Worm (Caenorhabditis elegans) whole organism, L4 larva: ENCODE results near the gene spon-1.
A peak's percentile ranks its signal among the peaks of the same experiment; 100 is the strongest.

Source experiments
- T20F7.1 ChIP-seq: fragments of 200-800 bp; sonication (Bioruptor generic); optimal IDR thresholded peaks from 2 replicates; lab custom pipeline; 2018; ENCODE audit warnings: mild to moderate bottlenecking, missing genetic modification characterization, missing compliant biosample characterization
- Y105C5A.15 ChIP-seq: fragments of 200-800 bp; sonication (Bioruptor generic); IDR thresholded peaks from 2 replicates; pipeline ENCODE4 v1.3.6; 2022; ENCODE audit warnings: missing genetic modification characterization, missing compliant biosample characterization
- Y48G9A.11 ChIP-seq: fragments of 200-800 bp; sonication (Bioruptor generic); IDR thresholded peaks from 2 replicates; pipeline ENCODE4 v1.3.6; 2022; ENCODE audit warnings: missing genetic modification reagents, missing genetic modification characterization, missing compliant biosample characterization
- ZK337.2 ChIP-seq: fragments of 200-800 bp; sonication (Bioruptor generic); IDR thresholded peaks from 2 replicates; pipeline ENCODE4 v1.3.6; 2022; ENCODE audit warnings: missing genetic modification reagents, missing genetic modification characterization, missing compliant biosample characterization
- ama-1 ChIP-seq: fragments of 150-350 bp; optimal IDR thresholded peaks from 2 replicates; lab custom pipeline; 2014; ENCODE audit warnings: inconsistent platforms, mixed read lengths
- attf-4 ChIP-seq: sonication (generic microtip); optimal IDR thresholded peaks from 3 replicates; lab custom pipeline; 2017; ENCODE audit warnings: missing biosample characterization, missing genetic modification characterization
- ceh-20 ChIP-seq: fragments of 200-800 bp; sonication (Bioruptor generic); IDR thresholded peaks from 2 replicates; pipeline ENCODE4 v1.3.6; 2022; ENCODE audit warnings: missing genetic modification reagents, missing genetic modification characterization, missing compliant biosample characterization
- ceh-32 ChIP-seq: sonication (generic microtip); optimal IDR thresholded peaks from 2 replicates; lab custom pipeline; 2016; ENCODE audit warnings: mild to moderate bottlenecking, missing genetic modification characterization, missing compliant biosample characterization; ENCODE audit not compliant: poor library complexity
- ceh-62 ChIP-seq: sonication (generic microtip); optimal IDR thresholded peaks from 2 replicates; lab custom pipeline; 2017; ENCODE audit warnings: missing biosample characterization, missing genetic modification characterization
- cey-2 ChIP-seq: sonication (generic microtip); optimal IDR thresholded peaks from 3 replicates; lab custom pipeline; 2017; ENCODE audit warnings: missing genetic modification characterization, mild to moderate bottlenecking, missing compliant biosample characterization, antibody characterized with exemption, borderline replicate concordance; ENCODE audit not compliant: insufficient read depth
- ctbp-1 ChIP-seq: fragments of 200-800 bp; sonication (Bioruptor generic); IDR thresholded peaks from 2 replicates; pipeline ENCODE4 v1.3.6; 2022; ENCODE audit warnings: missing genetic modification reagents, missing genetic modification characterization, missing compliant biosample characterization
- daf-16 ChIP-seq, 3 experiments: sonication (generic microtip); optimal IDR thresholded peaks; 2 replicates each; lab custom pipeline; 2016 to 2017; ENCODE audit warnings: missing genetic modification characterization in 3 of 3, missing genetic modification reagents in 3 of 3, mild to moderate bottlenecking in 2 of 3, missing compliant biosample characterization in 2 of 3, missing biosample characterization in 1 of 3, moderate library complexity in 1 of 3
- daf-19 ChIP-seq: fragments of 200-800 bp; sonication (Bioruptor generic); conservative IDR thresholded peaks from 2 replicates; pipeline ENCODE4 v1.3.6; 2022; ENCODE audit warnings: missing genetic modification characterization, missing compliant biosample characterization
- daf-8 ChIP-seq: fragments of 200-800 bp; sonication (Bioruptor generic); IDR thresholded peaks from 2 replicates; pipeline ENCODE4 v1.3.6; 2022; ENCODE audit warnings: missing genetic modification characterization, missing compliant biosample characterization
- dmd-6 ChIP-seq: fragments of 200-800 bp; sonication (Bioruptor generic); IDR thresholded peaks from 2 replicates; pipeline ENCODE4 v1.3.6; 2022; ENCODE audit warnings: missing genetic modification reagents, missing genetic modification characterization, missing compliant biosample characterization
- dmd-9 ChIP-seq: fragments of 200-800 bp; sonication (Bioruptor generic); IDR thresholded peaks from 2 replicates; pipeline ENCODE4 v1.3.6; 2022; ENCODE audit warnings: missing genetic modification reagents, missing genetic modification characterization, missing compliant biosample characterization
- dpl-1 ChIP-seq: fragments of 150-350 bp; optimal IDR thresholded peaks from 2 replicates; lab custom pipeline; 2014; ENCODE audit warnings: missing biosample characterization, missing genetic modification reagents, missing genetic modification characterization
- dve-1 ChIP-seq: sonication (generic microtip); optimal IDR thresholded peaks from 2 replicates; lab custom pipeline; 2017; ENCODE audit warnings: antibody characterized with exemption, mild to moderate bottlenecking, missing genetic modification characterization, missing compliant biosample characterization; ENCODE audit not compliant: insufficient read depth
- egl-43 ChIP-seq: fragments of 200-800 bp; sonication (Bioruptor generic); IDR thresholded peaks from 2 replicates; pipeline ENCODE4 v1.3.6; 2022; ENCODE audit warnings: missing genetic modification reagents, missing genetic modification characterization, missing compliant biosample characterization
- gei-8 ChIP-seq: fragments of 200-800 bp; sonication (Bioruptor generic); optimal IDR thresholded peaks from 2 replicates; lab custom pipeline; 2018; ENCODE audit warnings: mild to moderate bottlenecking, missing genetic modification characterization, missing compliant biosample characterization
- hif-1 ChIP-seq, 2 experiments: sonication (generic microtip); optimal IDR thresholded peaks; 2 replicates each; lab custom pipeline; 2016 to 2017; ENCODE audit warnings: missing compliant biosample characterization in 2 of 2, missing genetic modification characterization in 2 of 2, missing genetic modification reagents in 2 of 2, missing genotype in 2 of 2, mild to moderate bottlenecking in 1 of 2
- hlh-11 ChIP-seq: fragments of 200-800 bp; sonication (Bioruptor generic); optimal IDR thresholded peaks from 2 replicates; lab custom pipeline; 2018; ENCODE audit warnings: mild to moderate bottlenecking, missing genetic modification characterization, missing compliant biosample characterization
- hlh-30 ChIP-seq: sonication (generic microtip); optimal IDR thresholded peaks from 2 replicates; lab custom pipeline; 2017; ENCODE audit warnings: antibody characterized with exemption, mild to moderate bottlenecking, missing genetic modification characterization, missing compliant biosample characterization; ENCODE audit not compliant: insufficient read depth
- hmg-1.1 ChIP-seq: fragments of 200-800 bp; sonication (Bioruptor generic); IDR thresholded peaks from 2 replicates; pipeline ENCODE4 v1.3.6; 2022; ENCODE audit warnings: missing genetic modification reagents, missing genetic modification characterization, missing compliant biosample characterization
- jun-1 ChIP-seq: fragments of 150-350 bp; optimal IDR thresholded peaks from 2 replicates; lab custom pipeline; 2014; ENCODE audit warnings: missing biosample characterization, missing genetic modification reagents, missing genetic modification characterization
- lin-29 ChIP-seq: fragments of 200-800 bp; sonication (Bioruptor generic); IDR thresholded peaks from 2 replicates; pipeline ENCODE4 v1.3.6; 2022; ENCODE audit warnings: missing genetic modification reagents, missing genetic modification characterization, missing compliant biosample characterization
- lir-3 ChIP-seq: sonication (generic microtip); optimal IDR thresholded peaks from 2 replicates; lab custom pipeline; 2016; ENCODE audit warnings: mild to moderate bottlenecking, missing genetic modification characterization, missing compliant biosample characterization
- mdl-1 ChIP-seq, 2 experiments: fragments of 150-350 bp in 1 of 2; sonication (generic microtip) in 1 of 2; optimal IDR thresholded peaks; 2 replicates each; lab custom pipeline; 2014 to 2017; ENCODE audit warnings: missing biosample characterization in 2 of 2, missing genetic modification characterization in 2 of 2
- mep-1 ChIP-seq: fragments of 150-350 bp; sonication (generic microtip); optimal IDR thresholded peaks from 3 replicates; lab custom pipeline; 2014; ENCODE audit warnings: missing biosample characterization, missing genetic modification characterization
- mes-2 ChIP-seq: sonication (generic microtip); optimal IDR thresholded peaks from 2 replicates; lab custom pipeline; 2016; ENCODE audit warnings: missing genotype, mild to moderate bottlenecking, missing genetic modification characterization, missing compliant biosample characterization; ENCODE audit not compliant: poor library complexity, severe bottlenecking
- nhr-102 ChIP-seq: sonication (generic microtip); optimal IDR thresholded peaks from 2 replicates; lab custom pipeline; 2016; ENCODE audit warnings: mild to moderate bottlenecking, missing genetic modification characterization, moderate library complexity, missing compliant biosample characterization
- nhr-25 ChIP-seq: sonication (generic microtip); optimal IDR thresholded peaks from 2 replicates; lab custom pipeline; 2017; ENCODE audit warnings: missing genetic modification characterization, mild to moderate bottlenecking, missing compliant biosample characterization, antibody characterized with exemption, moderate library complexity, borderline replicate concordance; ENCODE audit not compliant: insufficient read depth
- nhr-28 ChIP-seq: fragments of 150-350 bp; optimal IDR thresholded peaks from 2 replicates; lab custom pipeline; 2014; ENCODE audit warnings: missing biosample characterization, missing genetic modification characterization
- nhr-41 ChIP-seq: fragments of 200-800 bp; sonication (Bioruptor generic); IDR thresholded peaks from 2 replicates; pipeline ENCODE4 v1.3.6; 2022; ENCODE audit warnings: missing genetic modification reagents, missing genetic modification characterization, missing compliant biosample characterization
- nhr-42 ChIP-seq: fragments of 200-800 bp; sonication (Bioruptor generic); IDR thresholded peaks from 2 replicates; pipeline ENCODE4 v1.3.6; 2022; ENCODE audit warnings: missing genetic modification characterization, missing compliant biosample characterization
- nhr-48 ChIP-seq: sonication (generic microtip); optimal IDR thresholded peaks from 2 replicates; lab custom pipeline; 2016; ENCODE audit warnings: mild to moderate bottlenecking, missing genetic modification characterization, missing compliant biosample characterization
- nhr-76 ChIP-seq: fragments of 150-350 bp; optimal IDR thresholded peaks from 2 replicates; lab custom pipeline; 2014; ENCODE audit warnings: missing biosample characterization, missing genetic modification characterization
- nhr-77 ChIP-seq: fragments of 150-350 bp; optimal IDR thresholded peaks from 2 replicates; lab custom pipeline; 2014; ENCODE audit warnings: missing biosample characterization, missing genetic modification characterization
- pha-4 ChIP-seq, 2 experiments: fragments of 150-350 bp in 1 of 2; fragments of 200-800 bp in 1 of 2; sonication (Bioruptor generic) in 1 of 2; IDR thresholded peaks in 1 of 2; optimal IDR thresholded peaks in 1 of 2; 2 replicates each; pipeline versions ENCODE4 v1.3.6 to Lab custom; 2014 to 2022; ENCODE audit warnings: missing genetic modification characterization in 2 of 2, missing genetic modification reagents in 2 of 2, missing biosample characterization in 1 of 2, missing compliant biosample characterization in 1 of 2
- pqm-1 ChIP-seq: sonication (generic microtip); optimal IDR thresholded peaks from 2 replicates; lab custom pipeline; 2017; ENCODE audit warnings: missing biosample characterization, missing genetic modification characterization
- saeg-2 ChIP-seq: fragments of 200-800 bp; sonication (Bioruptor generic); IDR thresholded peaks from 2 replicates; pipeline ENCODE4 v1.3.6; 2022; ENCODE audit warnings: missing genetic modification reagents, missing genetic modification characterization, missing compliant biosample characterization
- set-16 ChIP-seq: fragments of 200-800 bp; sonication (Bioruptor generic); IDR thresholded peaks from 2 replicates; pipeline ENCODE4 v1.3.6; 2022; ENCODE audit warnings: missing genetic modification reagents, missing genetic modification characterization, missing compliant biosample characterization
- skn-1 ChIP-seq: fragments of 150-350 bp; optimal IDR thresholded peaks from 2 replicates; lab custom pipeline; 2014; ENCODE audit warnings: missing biosample characterization, missing genetic modification characterization
- spr-3 ChIP-seq: fragments of 200-800 bp; sonication (Bioruptor generic); optimal IDR thresholded peaks from 2 replicates; lab custom pipeline; 2018; ENCODE audit warnings: mild to moderate bottlenecking, missing genetic modification characterization, missing compliant biosample characterization
- unc-39 ChIP-seq: sonication (generic microtip); optimal IDR thresholded peaks from 2 replicates; lab custom pipeline; 2017; ENCODE audit warnings: missing biosample characterization, missing genetic modification characterization
- unc-62 ChIP-seq, 3 experiments: fragments of 150-350 bp in 1 of 3; sonication (generic microtip); optimal IDR thresholded peaks in 2 of 3; peaks in 1 of 3; 1 replicate in 1 of 3; 2 replicates in 2 of 3; lab custom pipeline; 2014 to 2017; ENCODE audit warnings: missing biosample characterization in 3 of 3, missing genetic modification characterization in 3 of 3, missing genetic modification reagents in 3 of 3, missing genotype in 1 of 3
- vab-7 ChIP-seq: fragments of 200-800 bp; sonication (Bioruptor generic); IDR thresholded peaks from 2 replicates; pipeline ENCODE4 v1.3.6; 2022; ENCODE audit warnings: missing genetic modification reagents, missing genetic modification characterization, missing compliant biosample characterization

The spon-1 gene

DNA sequence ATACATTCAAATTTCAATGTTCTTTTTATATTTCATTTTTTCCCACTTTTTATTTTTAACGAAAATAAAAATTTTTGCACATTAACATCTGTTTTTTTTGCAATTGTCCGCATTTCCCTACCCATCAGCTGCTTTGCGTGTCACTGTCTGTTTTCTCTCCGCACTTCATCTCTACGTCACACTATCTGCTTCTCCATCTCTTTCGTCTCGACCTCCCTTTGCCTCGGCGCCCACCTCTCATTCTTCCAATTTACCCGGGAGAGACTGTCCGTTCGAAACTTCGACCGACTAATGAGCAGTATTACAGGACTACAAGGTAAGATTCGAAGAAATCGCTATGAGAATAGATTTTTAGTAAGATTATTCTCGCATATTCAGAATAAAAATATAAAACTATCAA is 39.0 kb downstream of the spon-1 start, which contains the start of gene C27H5.2:
Gene C27H5.2, plus strand, starts transcription at position 190 of the 400 bp plus-strand sequence.
- TF ChIP-seq ama-1 (lab: Kevin White, UChicago) (peak; percentile 84), hlh-30 (peak; percentile 8), attf-4 (tag; lab: Kevin White, UChicago) (no peak), mes-2 (tag; lab: Kevin White, UChicago) (peak; percentile 47), mep-1 (tag; lab: Kevin White, UChicago) (peak; percentile 29), hlh-11 (peak; percentile 68), hmg-1.1 (GFP tag; lab: Robert Waterston, UW) (0 out of 2 replicates have a peak, but pooled peaks have one; percentile 18), unc-39 (tag; lab: Kevin White, UChicago) (no peak), dve-1 (peak; percentile 8), Y48G9A.11 (GFP tag; lab: Robert Waterston, UW) (no peak), dmd-6 (GFP tag; lab: Robert Waterston, UW) (peak; percentile 7; the same call in 1 of the 2 replicates), ceh-20 (GFP tag; lab: Robert Waterston, UW) (no peak), nhr-102 (tag; lab: Kevin White, UChicago) (peak; percentile 20), nhr-28 (peak; percentile 26)

- TF ChIP-seq mes-2 (tag; lab: Kevin White, UChicago) = no peak
- TF ChIP-seq saeg-2 (GFP tag; lab: Robert Waterston, UW) = no peak
- no peak for TF ChIP-seq ctbp-1 (GFP tag; lab: Robert Waterston, UW)
- no peak for TF ChIP-seq daf-8 (GFP tag; lab: Robert Waterston, UW)
- TF ChIP-seq nhr-76 = no peak
- TF ChIP-seq gei-8 = no peak
- no peak for TF ChIP-seq lin-29 (GFP tag; lab: Robert Waterston, UW)
- peak; percentile 68 for TF ChIP-seq nhr-77 (tag; lab: Kevin White, UChicago)
- TF ChIP-seq unc-62 (GFP tag; optimal IDR thresholded peaks at IDR 0.05 in 1 of 2; lab: Kevin White, UChicago) = peak in 1 of 2 experiments; percentile 69
- TF ChIP-seq unc-62 (tag; optimal IDR thresholded peaks at IDR 0.05; lab: Kevin White, UChicago) = no peak
- no peak for TF ChIP-seq pha-4 (GFP tag; IDR thresholded peaks at IDR 0.05; lab: Robert Waterston, UW)
- TF ChIP-seq pha-4 (tag; optimal IDR thresholded peaks at IDR 0.05; lab: Kevin White, UChicago) = peak; percentile 42
- TF ChIP-seq hif-1 (tag; optimal IDR thresholded peaks at IDR 0.05; lab: Kevin White, UChicago) = no peak
- TF ChIP-seq egl-43 = no peak
- TF ChIP-seq lir-3 = no peak
- no peak for TF ChIP-seq daf-16 (GFP tag; optimal IDR thresholded peaks at IDR 0.05; lab: Kevin White, UChicago)
- TF ChIP-seq daf-16 (tag; optimal IDR thresholded peaks at IDR 0.05; lab: Kevin White, UChicago) = peak; percentile 95
- no peak for TF ChIP-seq skn-1
- no peak for TF ChIP-seq daf-19
- peak; percentile 11 for TF ChIP-seq T20F7.1 (GFP tag; lab: Kevin White, UChicago)
- TF ChIP-seq dpl-1 = no peak
- no peak for TF ChIP-seq set-16 (GFP tag; lab: Robert Waterston, UW)
- TF ChIP-seq spr-3 (GFP tag; lab: Kevin White, UChicago) = no peak
- no peak for TF ChIP-seq nhr-42
- TF ChIP-seq Y105C5A.15 = no peak
- TF ChIP-seq jun-1 (tag; lab: Kevin White, UChicago) = no peak
- peak; percentile 19 for TF ChIP-seq nhr-48 (tag; lab: Kevin White, UChicago)
- TF ChIP-seq ceh-32 (tag; lab: Kevin White, UChicago) = no peak
- TF ChIP-seq nhr-25 (tag; lab: Kevin White, UChicago) = no peak
- no peak for TF ChIP-seq vab-7 (GFP tag; lab: Robert Waterston, UW)
- no peak for TF ChIP-seq cey-2 (tag; lab: Kevin White, UChicago)
- peak; percentile 69 for TF ChIP-seq pqm-1 (tag; lab: Kevin White, UChicago)
- TF ChIP-seq ZK337.2 (GFP tag; lab: Robert Waterston, UW) = no peak
- no peak for TF ChIP-seq dmd-9 (GFP tag; lab: Robert Waterston, UW)
- no peak for TF ChIP-seq nhr-41
- TF ChIP-seq ceh-62 (tag; lab: Kevin White, UChicago) = no peak
- peak in 1 of 2 experiments; percentile 39 for TF ChIP-seq mdl-1 (tag; optimal IDR thresholded peaks at IDR 0.05; lab: Kevin White, UChicago)
Measured at ce11 chrII:7157415-7157814, 41.1 kb downstream of the spon-1 start.
